5 fruit fly cellular contexts compared by ENCODE assay signal in genomic region chrX:21368410-21368918, dm6.
TF ChIP-seq lines count a peak whose summit lies in the region.

No protein-coding gene starts in this region.

- no peak for TF ChIP-seq CTCF in whole organism, embryonic (GFP tag; optimal IDR thresholded peaks at IDR 0.05; lab: Kevin White, UChicago)

TF ChIP-seq in whole organism, adult, 20 proteins besides CTCF, POLR2A, EP300 and RAD21:
- peak; percentile 69 for TF ChIP-seq cic (GFP tag; optimal IDR thresholded peaks at IDR 0.05; lab: Kevin White, UChicago)
- TF ChIP-seq CG5204 (GFP tag; optimal IDR thresholded peaks at IDR 0.05; lab: Kevin White, UChicago) = no peak
- peak; percentile 73 for TF ChIP-seq Mnt (GFP tag; optimal IDR thresholded peaks at IDR 0.05; lab: Kevin White, UChicago)
- peak; percentile 3 for TF ChIP-seq pad (GFP tag; optimal IDR thresholded peaks at IDR 0.05; lab: Kevin White, UChicago)
- TF ChIP-seq cnc (optimal IDR thresholded peaks at IDR 0.05; lab: Kevin White, UChicago) = no peak
- TF ChIP-seq CG14711 (tag; optimal IDR thresholded peaks at IDR 0.05; lab: Kevin White, UChicago) = peak; percentile 78
- TF ChIP-seq ovo (GFP tag; optimal IDR thresholded peaks at IDR 0.05; lab: Kevin White, UChicago) = peak; percentile 94
- peak; percentile 20 for TF ChIP-seq CG7101 (tag; optimal IDR thresholded peaks at IDR 0.05; lab: Kevin White, UChicago)
- TF ChIP-seq tj (GFP tag; optimal IDR thresholded peaks at IDR 0.05; lab: Kevin White, UChicago) = peak; percentile 93
- no peak for TF ChIP-seq Crg-1 (GFP tag; optimal IDR thresholded peaks at IDR 0.05; lab: Kevin White, UChicago)
- no peak for TF ChIP-seq bab1 (GFP tag; optimal IDR thresholded peaks at IDR 0.05; lab: Kevin White, UChicago)
- no peak for TF ChIP-seq Hr96 (GFP tag; optimal IDR thresholded peaks at IDR 0.05; lab: Kevin White, UChicago)
- TF ChIP-seq CG1620 (GFP tag; optimal IDR thresholded peaks at IDR 0.05; lab: Kevin White, UChicago) = peak; percentile 21

TF ChIP-seq in whole organism, embryonic, 481 proteins besides CTCF, POLR2A, EP300 and RAD21 (continues in another document):
- TF ChIP-seq pzg (GFP tag; optimal IDR thresholded peaks at IDR 0.05; lab: Kevin White, UChicago) (peak; percentile 17), Deaf1 (tag; optimal IDR thresholded peaks at IDR 0.05; lab: Kevin White, UChicago) (no peak), CG9817 (tag; optimal IDR thresholded peaks at IDR 0.05; lab: Kevin White, UChicago) (no peak), BEAF-32 (GFP tag; optimal IDR thresholded peaks at IDR 0.05; lab: Kevin White, UChicago) (peak; percentile 4), Rfx (GFP tag; IDR thresholded peaks at IDR 0.05; lab: Robert Waterston, UW) (peak; percentile 27; the same call in 1 of the 2 replicates), ftz-f1 (GFP tag; optimal IDR thresholded peaks at IDR 0.05; lab: Kevin White, UChicago) (peak; percentile 98), CG32767 (GFP tag; IDR thresholded peaks at IDR 0.05; lab: Robert Waterston, UW) (no peak), CG31365 (tag; optimal IDR thresholded peaks at IDR 0.05; lab: Kevin White, UChicago) (no peak), CG4404 (GFP tag; IDR thresholded peaks at IDR 0.05; lab: Robert Waterston, UW) (no peak), ac (GFP tag; optimal IDR thresholded peaks at IDR 0.05; lab: Kevin White, UChicago) (peak; percentile 2), sd (tag; optimal IDR thresholded peaks at IDR 0.05; lab: Kevin White, UChicago) (peak; percentile 95), kni (GFP tag; optimal IDR thresholded peaks at IDR 0.05; lab: Kevin White, UChicago) (peak; percentile 73), nom (GFP tag; optimal IDR thresholded peaks at IDR 0.05; lab: Kevin White, UChicago) (peak; percentile 11), repo (GFP tag; optimal IDR thresholded peaks at IDR 0.05; lab: Kevin White, UChicago) (no peak), CG18764 (GFP tag; optimal IDR thresholded peaks at IDR 0.05; lab: Kevin White, UChicago) (no peak), CG1832 (GFP tag; optimal IDR thresholded peaks at IDR 0.05; lab: Kevin White, UChicago) (peak; percentile 74), Neu2 (GFP tag; optimal IDR thresholded peaks at IDR 0.05; lab: Kevin White, UChicago; ENCODE audit: borderline replicate concordance) (no peak), CG14965 (GFP tag; optimal IDR thresholded peaks at IDR 0.05; lab: Kevin White, UChicago; ENCODE audit: borderline replicate concordance) (no peak), crp (GFP tag; optimal IDR thresholded peaks at IDR 0.05; lab: Kevin White, UChicago) (peak in 1 of 2 experiments; percentile 84)

TF ChIP-seq in whole organism, prepupa, 60 proteins besides CTCF, POLR2A, EP300 and RAD21 (continues in another document):
- TF ChIP-seq cyc (GFP tag; optimal IDR thresholded peaks at IDR 0.05; lab: Kevin White, UChicago) = no peak
- no peak for TF ChIP-seq fd59A (GFP tag; optimal IDR thresholded peaks at IDR 0.05; lab: Kevin White, UChicago)
- TF ChIP-seq OdsH (GFP tag; optimal IDR thresholded peaks at IDR 0.05; lab: Kevin White, UChicago) = no peak
- peak; percentile 17 for TF ChIP-seq spab (GFP tag; optimal IDR thresholded peaks at IDR 0.05; lab: Kevin White, UChicago)
- peak; percentile 88 for TF ChIP-seq Sox14 (GFP tag; optimal IDR thresholded peaks at IDR 0.05; lab: Kevin White, UChicago)
- no peak for TF ChIP-seq CG6808 (GFP tag; optimal IDR thresholded peaks at IDR 0.05; lab: Kevin White, UChicago)
- TF ChIP-seq Hr39 (GFP tag; optimal IDR thresholded peaks at IDR 0.05; lab: Kevin White, UChicago) = peak; percentile 44
- TF ChIP-seq eg (GFP tag; IDR thresholded peaks at IDR 0.05; lab: Robert Waterston, UW) = peak; percentile 65
- TF ChIP-seq CG7368 (GFP tag; optimal IDR thresholded peaks at IDR 0.05; lab: Kevin White, UChicago) = no peak
- TF ChIP-seq CG9139 (GFP tag; optimal IDR thresholded peaks at IDR 0.05; lab: Kevin White, UChicago) = peak; percentile 42
- peak; percentile 77 for TF ChIP-seq Eip75B (GFP tag; optimal IDR thresholded peaks at IDR 0.05; lab: Kevin White, UChicago)
- peak; percentile 17 for TF ChIP-seq net (GFP tag; optimal IDR thresholded peaks at IDR 0.05; lab: Kevin White, UChicago)
- no peak for TF ChIP-seq CG11902 (GFP tag; optimal IDR thresholded peaks at IDR 0.05; lab: Kevin White, UChicago)
- peak; percentile 51 for TF ChIP-seq CG15336 (GFP tag; IDR thresholded peaks at IDR 0.05; lab: Robert Waterston, UW)
- TF ChIP-seq CG16779 (tag; optimal IDR thresholded peaks at IDR 0.05; lab: Kevin White, UChicago) = peak; percentile 45
- TF ChIP-seq CG6792 (GFP tag; optimal IDR thresholded peaks at IDR 0.05; lab: Kevin White, UChicago) = no peak
- peak; percentile 64 for TF ChIP-seq vri (GFP tag; optimal IDR thresholded peaks at IDR 0.05; lab: Kevin White, UChicago)
- peak; percentile 12 for TF ChIP-seq dsx (GFP tag; optimal IDR thresholded peaks at IDR 0.05; lab: Kevin White, UChicago; ENCODE audit: poor library complexity, severe bottlenecking)
- no peak for TF ChIP-seq Ets96B (tag; optimal IDR thresholded peaks at IDR 0.05; lab: Kevin White, UChicago)
- TF ChIP-seq achi (GFP tag; optimal IDR thresholded peaks at IDR 0.05; lab: Kevin White, UChicago) = peak; percentile 16
- TF ChIP-seq CG3032 (tag; optimal IDR thresholded peaks at IDR 0.05; lab: Kevin White, UChicago) = no peak

TF ChIP-seq in whole organism, pupa, 21 proteins besides CTCF, POLR2A, EP300 and RAD21:
- peak; percentile 88 for TF ChIP-seq EcR (GFP tag; optimal IDR thresholded peaks at IDR 0.05; lab: Kevin White, UChicago)
- peak; percentile 65 for TF ChIP-seq CG12605 (GFP tag; IDR thresholded peaks at IDR 0.05; lab: Robert Waterston, UW)
- TF ChIP-seq CG13204 (GFP tag; optimal IDR thresholded peaks at IDR 0.05; lab: Kevin White, UChicago) = peak; percentile 16
- peak; percentile 81; the same call in 2 of the 3 replicates for TF ChIP-seq CG4496 (GFP tag; IDR thresholded peaks at IDR 0.05; lab: Robert Waterston, UW)
- TF ChIP-seq CG17806 (tag; optimal IDR thresholded peaks at IDR 0.05; lab: Kevin White, UChicago) = no peak
- no peak for TF ChIP-seq Pif1B (GFP tag; optimal IDR thresholded peaks at IDR 0.05; lab: Kevin White, UChicago)
- TF ChIP-seq CG15710 (tag; optimal IDR thresholded peaks at IDR 0.05; lab: Kevin White, UChicago) = no peak
- TF ChIP-seq fd96Ca (GFP tag; IDR thresholded peaks at IDR 0.05; lab: Robert Waterston, UW) = peak; percentile 73; the same call in 2 of the 3 replicates
- no peak for TF ChIP-seq CG9948 (tag; optimal IDR thresholded peaks at IDR 0.05; lab: Kevin White, UChicago)
- peak; percentile 46; the same call in 1 of the 2 replicates for TF ChIP-seq Ets98B (GFP tag; IDR thresholded peaks at IDR 0.05; lab: Robert Waterston, UW)
- no peak for TF ChIP-seq rn (GFP tag; IDR thresholded peaks at IDR 0.05; lab: Robert Waterston, UW)
- TF ChIP-seq CG14655 (GFP tag; optimal IDR thresholded peaks at IDR 0.05; lab: Kevin White, UChicago) = no peak

TF ChIP-seq in whole organism, wandering third instar larva, 38 proteins besides CTCF, POLR2A, EP300 and RAD21:
- TF ChIP-seq Dif (GFP tag; optimal IDR thresholded peaks at IDR 0.05; lab: Kevin White, UChicago; ENCODE audit: partially characterized antibody) (peak; percentile 26), OdsH (GFP tag; optimal IDR thresholded peaks at IDR 0.05; lab: Kevin White, UChicago) (peak; percentile 7), Hr83 (GFP tag; optimal IDR thresholded peaks at IDR 0.05; lab: Kevin White, UChicago; ENCODE audit: poor library complexity, severe bottlenecking) (peak; percentile 20), woc (GFP tag; optimal IDR thresholded peaks at IDR 0.05; lab: Kevin White, UChicago) (no peak), CrebA (GFP tag; optimal IDR thresholded peaks at IDR 0.05; lab: Kevin White, UChicago; ENCODE audit: borderline replicate concordance) (peak; percentile 90), Rel (GFP tag; optimal IDR thresholded peaks at IDR 0.05; lab: Kevin White, UChicago) (no peak), Rel (tag; optimal IDR thresholded peaks at IDR 0.05; lab: Kevin White, UChicago) (peak; percentile 5), rgr (GFP tag; optimal IDR thresholded peaks at IDR 0.05; lab: Kevin White, UChicago) (peak; percentile 4), br (GFP tag; optimal IDR thresholded peaks at IDR 0.05; lab: Kevin White, UChicago) (peak; percentile 2), jim (GFP tag; optimal IDR thresholded peaks at IDR 0.05; lab: Kevin White, UChicago) (peak; percentile 72), h (GFP tag; optimal IDR thresholded peaks at IDR 0.05; lab: Kevin White, UChicago) (peak; percentile 37), usp (GFP tag; optimal IDR thresholded peaks at IDR 0.05; lab: Kevin White, UChicago) (no peak)
